Fruit fly (Drosophila melanogaster): ENCODE data around the gene wapl.
A peak's percentile ranks its signal among the peaks of the same experiment; 100 is the strongest.

The wapl gene

dm6 chrX:2175265-2175795 is 16.5 kb upstream of the wapl start, which contains the start of gene Cyp4d14:
Gene Cyp4d14, minus strand, starts transcription at chrX:2175315.
- TF ChIP-seq pad (GFP tag; optimal IDR thresholded peaks at IDR 0.05) (no peak), cnc (optimal IDR thresholded peaks at IDR 0.05) (peak in 1 of 2 experiments; percentile 27), CG7101 (tag; optimal IDR thresholded peaks at IDR 0.05) (no peak)

DNA sequence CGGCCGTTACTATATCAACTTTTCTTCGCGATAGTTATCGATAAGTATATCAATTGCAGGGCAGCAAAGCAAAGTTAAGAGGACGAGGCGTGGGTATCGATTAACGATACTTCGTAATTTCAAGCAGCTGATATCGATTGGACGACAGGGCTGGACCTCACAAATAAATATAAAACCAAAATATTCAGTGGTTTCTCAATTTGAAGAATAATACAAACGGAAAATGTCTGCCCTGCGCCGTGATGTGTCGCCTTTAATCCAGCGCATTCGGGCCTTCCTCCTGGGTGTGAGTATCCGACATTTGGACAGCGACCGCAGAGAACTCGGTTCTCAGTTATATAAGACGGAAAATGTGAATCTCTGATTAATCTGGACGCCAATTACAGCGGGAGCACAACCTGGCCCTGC is 13.6 kb upstream of the wapl start, which contains the start of gene ND-B14.5A:
TSS of gene ND-B14.5A (plus strand) at position 107 of the 408 bp plus-strand sequence.
- peak; percentile 58 for TF ChIP-seq bab1 (GFP tag; optimal IDR thresholded peaks at IDR 0.05)
- TF ChIP-seq CG7045 (GFP tag; optimal IDR thresholded peaks at IDR 0.05): no peak
- TF ChIP-seq cnc (optimal IDR thresholded peaks at IDR 0.05): no peak
- TF ChIP-seq CG11617 (GFP tag; optimal IDR thresholded peaks at IDR 0.05): peak; percentile 19
- peak; percentile 0 for TF ChIP-seq CG14711 (tag; optimal IDR thresholded peaks at IDR 0.05)
- TF ChIP-seq CG7101 (tag; optimal IDR thresholded peaks at IDR 0.05): peak; percentile 13
- TF ChIP-seq ovo (GFP tag; optimal IDR thresholded peaks at IDR 0.05): no peak
- TF ChIP-seq Mnt (GFP tag; optimal IDR thresholded peaks at IDR 0.05): peak; percentile 49

- TF ChIP-seq Clk (GFP tag; optimal IDR thresholded peaks at IDR 0.05): no peak
- TF ChIP-seq kay (GFP tag; ENCODE audit: borderline replicate concordance): no peak
- TF ChIP-seq Mnt (GFP tag; optimal IDR thresholded peaks at IDR 0.05): no peak
- TF ChIP-seq ovo (GFP tag; optimal IDR thresholded peaks at IDR 0.05): no peak
- TF ChIP-seq CG1620 (GFP tag; optimal IDR thresholded peaks at IDR 0.05): no peak
- TF ChIP-seq CG11617 (GFP tag; optimal IDR thresholded peaks at IDR 0.05): no peak
Observed at dm6 chrX:2170424-2170823, 11.6 kb upstream of the wapl start.

DNA sequence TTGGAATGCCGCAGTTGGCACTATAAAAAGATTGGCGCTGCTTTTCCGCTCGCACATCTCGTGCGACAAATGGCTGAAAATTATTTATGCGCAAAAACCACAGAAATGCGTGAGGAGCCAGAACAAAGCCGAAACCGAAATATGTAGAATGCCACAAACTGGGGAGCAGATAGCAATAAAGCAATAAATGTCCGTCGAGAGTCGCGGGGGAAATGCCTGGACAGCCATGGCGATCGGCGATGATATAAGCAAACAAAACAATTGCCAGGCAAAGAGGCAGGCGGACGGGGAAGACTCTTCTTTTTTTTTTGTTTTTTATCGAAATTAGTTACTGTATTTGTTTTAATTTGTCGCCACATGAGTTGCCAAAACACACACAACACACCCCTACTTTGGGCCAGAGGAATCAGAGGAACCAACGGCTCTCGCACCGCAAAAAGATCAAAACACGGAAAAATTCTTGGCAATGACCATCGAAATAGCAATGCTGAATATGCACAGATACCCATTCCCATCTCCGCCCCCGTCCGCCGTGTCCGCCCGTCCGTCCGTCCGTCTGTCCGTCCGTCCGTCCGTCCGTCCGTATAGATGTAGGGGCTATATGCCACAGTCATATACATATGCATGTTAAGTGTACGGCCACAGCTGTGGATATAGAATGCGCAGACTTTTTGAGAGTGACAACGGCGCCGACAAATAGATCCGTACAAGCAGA is 9.9 kb upstream of the wapl start:
- no peak for TF ChIP-seq kay (GFP tag; ENCODE audit: borderline replicate concordance)
- TF ChIP-seq CG11617 (GFP tag; optimal IDR thresholded peaks at IDR 0.05): peak; percentile 15

dm6 chrX:2166129-2166528 is 7.3 kb upstream of the wapl start:
- TF ChIP-seq CG11617 (GFP tag; optimal IDR thresholded peaks at IDR 0.05): no peak

DNA sequence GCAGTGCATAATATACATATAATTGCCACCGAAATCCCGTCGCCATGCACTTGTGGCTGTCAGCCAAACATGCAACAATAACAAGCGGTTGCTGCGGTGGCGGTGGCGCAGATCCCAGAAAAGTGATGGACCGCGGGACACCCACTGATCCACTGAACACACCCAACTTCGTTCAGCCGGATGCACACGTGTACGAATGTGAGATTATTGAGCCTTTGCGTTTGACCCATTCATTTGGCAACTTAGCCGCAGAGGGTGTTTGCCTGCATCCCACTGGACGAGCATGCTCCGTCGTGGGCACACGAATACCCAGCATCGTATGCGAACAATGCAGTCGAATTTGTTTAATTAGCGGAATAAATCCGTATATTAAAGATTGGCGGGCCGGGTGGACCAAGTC is 6.6 kb upstream of the wapl start:
- TF ChIP-seq CG7101 (tag; optimal IDR thresholded peaks at IDR 0.05) (no peak), Hr96 (GFP tag; optimal IDR thresholded peaks at IDR 0.05) (no peak), cic (GFP tag; optimal IDR thresholded peaks at IDR 0.05) (no peak), bab1 (GFP tag; optimal IDR thresholded peaks at IDR 0.05) (no peak), CG12768 (GFP tag; optimal IDR thresholded peaks at IDR 0.05) (no peak), pad (GFP tag; optimal IDR thresholded peaks at IDR 0.05) (no peak), Clk (GFP tag; optimal IDR thresholded peaks at IDR 0.05) (no peak), CG1620 (GFP tag; optimal IDR thresholded peaks at IDR 0.05) (no peak), tj (GFP tag; optimal IDR thresholded peaks at IDR 0.05) (no peak), CG5204 (GFP tag; optimal IDR thresholded peaks at IDR 0.05) (no peak), kay (GFP tag; ENCODE audit: borderline replicate concordance) (no peak), CG33017 (tag; optimal IDR thresholded peaks at IDR 0.05) (no peak)

dm6 chrX:2163358-2163757 is 4.6 kb upstream of the wapl start:
- TF ChIP-seq ovo (GFP tag; optimal IDR thresholded peaks at IDR 0.05) (no peak), CG7045 (GFP tag; optimal IDR thresholded peaks at IDR 0.05) (no peak), Hr96 (GFP tag; optimal IDR thresholded peaks at IDR 0.05) (no peak), Crg-1 (GFP tag; optimal IDR thresholded peaks at IDR 0.05) (no peak), CG33017 (tag; optimal IDR thresholded peaks at IDR 0.05) (no peak), pad (GFP tag; optimal IDR thresholded peaks at IDR 0.05) (no peak), Mnt (GFP tag; optimal IDR thresholded peaks at IDR 0.05) (no peak), CG1620 (GFP tag; optimal IDR thresholded peaks at IDR 0.05) (no peak), bab1 (GFP tag; optimal IDR thresholded peaks at IDR 0.05) (no peak), CG7101 (tag; optimal IDR thresholded peaks at IDR 0.05) (no peak), tj (GFP tag; optimal IDR thresholded peaks at IDR 0.05) (no peak), CG12768 (GFP tag; optimal IDR thresholded peaks at IDR 0.05) (no peak), cic (GFP tag; optimal IDR thresholded peaks at IDR 0.05) (no peak), CG5204 (GFP tag; optimal IDR thresholded peaks at IDR 0.05) (no peak)

DNA sequence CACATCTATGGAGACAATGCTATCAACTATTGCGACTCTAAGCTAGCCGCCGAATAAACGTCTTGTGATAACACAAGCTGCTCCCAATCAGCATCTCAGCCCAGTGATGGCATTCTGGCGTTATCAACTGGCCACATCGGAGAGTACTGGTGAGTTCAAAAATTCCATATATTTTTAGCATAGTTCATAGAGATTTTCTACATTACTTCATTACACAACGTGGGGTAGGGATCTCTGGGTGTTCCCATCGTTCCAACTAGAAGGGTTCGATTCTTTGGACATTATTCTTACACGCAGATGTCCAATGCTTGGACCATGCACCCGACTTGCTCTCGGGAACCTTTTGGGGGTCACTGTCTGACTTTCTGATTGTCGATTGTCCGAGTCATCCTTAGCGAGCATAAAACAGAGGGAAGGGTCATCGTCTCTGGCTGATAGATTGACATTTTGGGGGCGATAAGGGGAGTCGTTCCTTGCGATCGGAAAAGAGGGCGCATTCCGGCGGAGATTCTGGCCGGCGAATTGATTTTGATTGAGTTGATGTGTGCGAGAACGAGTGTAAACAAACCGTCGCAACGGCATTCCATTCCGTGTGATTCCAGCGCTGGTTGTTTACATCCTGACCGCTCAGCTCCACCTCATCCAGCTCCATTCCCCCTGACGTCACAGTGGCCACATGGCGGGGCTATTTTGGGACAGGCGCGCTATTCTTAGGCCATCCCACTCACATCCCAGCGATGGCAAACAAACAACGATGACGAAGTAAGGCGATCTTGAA is 3.5 kb upstream of the wapl start, which contains the start of the genes Cyp4d1 and CG3630:
TSS of gene Cyp4d1 (minus strand) at position 51 of the 778 bp plus-strand sequence.
TSS of gene CG3630 (plus strand) at position 67 of the 778 bp plus-strand sequence.
- no peak for TF ChIP-seq Clk (GFP tag; optimal IDR thresholded peaks at IDR 0.05)
- no peak for TF ChIP-seq bab1 (GFP tag; optimal IDR thresholded peaks at IDR 0.05)
- no peak for TF ChIP-seq CG12768 (GFP tag; optimal IDR thresholded peaks at IDR 0.05)
- TF ChIP-seq CG33017 (tag; optimal IDR thresholded peaks at IDR 0.05): no peak
- TF ChIP-seq Crg-1 (GFP tag; optimal IDR thresholded peaks at IDR 0.05): no peak
- TF ChIP-seq CG7101 (tag; optimal IDR thresholded peaks at IDR 0.05): no peak
- TF ChIP-seq toe (GFP tag; optimal IDR thresholded peaks at IDR 0.05): no peak
- no peak for TF ChIP-seq Mnt (GFP tag; optimal IDR thresholded peaks at IDR 0.05)
- no peak for TF ChIP-seq CG1620 (GFP tag; optimal IDR thresholded peaks at IDR 0.05)
- no peak for TF ChIP-seq kay (GFP tag; ENCODE audit: borderline replicate concordance)
- TF ChIP-seq ovo (GFP tag; optimal IDR thresholded peaks at IDR 0.05): no peak
- no peak for TF ChIP-seq cic (GFP tag; optimal IDR thresholded peaks at IDR 0.05)
- TF ChIP-seq CG11617 (GFP tag; optimal IDR thresholded peaks at IDR 0.05): no peak
- no peak for TF ChIP-seq Hr96 (GFP tag; optimal IDR thresholded peaks at IDR 0.05)
- no peak for TF ChIP-seq CG14711 (tag; optimal IDR thresholded peaks at IDR 0.05)
- no peak for TF ChIP-seq CG5204 (GFP tag; optimal IDR thresholded peaks at IDR 0.05)
- TF ChIP-seq cnc (optimal IDR thresholded peaks at IDR 0.05): no peak
- TF ChIP-seq pad (GFP tag; optimal IDR thresholded peaks at IDR 0.05): no peak
- TF ChIP-seq tj (GFP tag; optimal IDR thresholded peaks at IDR 0.05): no peak
